Fruit fly (Drosophila melanogaster) whole organism, embryonic: ENCODE data around the gene Dfd.

Experiments
- B-H2 ChIP-seq: fragments of 200-800 bp; sonication (Bioruptor generic); optimal IDR thresholded peaks from 2 replicates; lab custom pipeline; 2018; ENCODE audit warnings: missing biosample characterization, mild to moderate bottlenecking, missing genetic modification characterization
- CG11695 ChIP-seq: fragments of 200-800 bp; sonication (Bioruptor generic); IDR thresholded peaks from 3 replicates; pipeline ENCODE4 v1.3.6; 2022; ENCODE audit warnings: missing biosample characterization, missing genetic modification characterization
- CG12299 ChIP-seq: fragments of 200-800 bp; sonication (Bioruptor generic); optimal IDR thresholded peaks from 2 replicates; lab custom pipeline; 2018; ENCODE audit warnings: missing biosample characterization, mild to moderate bottlenecking, missing genetic modification characterization
- CG12744 ChIP-seq: fragments of 200-800 bp; sonication (Bioruptor generic); optimal IDR thresholded peaks from 2 replicates; lab custom pipeline; 2016; ENCODE audit warnings: missing biosample characterization, missing genetic modification characterization
- CG13123 ChIP-seq: fragments of 200-800 bp; sonication (Bioruptor generic); optimal IDR thresholded peaks from 2 replicates; lab custom pipeline; 2016; ENCODE audit warnings: missing biosample characterization, missing genetic modification characterization
- CG13296 ChIP-seq: fragments of 200-800 bp; sonication (Bioruptor generic); optimal IDR thresholded peaks from 3 replicates; lab custom pipeline; 2018; ENCODE audit warnings: missing biosample characterization, mild to moderate bottlenecking, missing genetic modification characterization
- CG13894 ChIP-seq: fragments of 200-800 bp; sonication (Bioruptor generic); optimal IDR thresholded peaks from 3 replicates; lab custom pipeline; 2018; ENCODE audit warnings: missing biosample characterization, mild to moderate bottlenecking, missing genetic modification characterization, moderate library complexity
- CG15073 ChIP-seq: fragments of 200-800 bp; sonication (Bioruptor generic); optimal IDR thresholded peaks from 2 replicates; lab custom pipeline; 2016; ENCODE audit warnings: missing biosample characterization, missing genetic modification characterization
- CG1603 ChIP-seq: fragments of 200-800 bp; sonication (Bioruptor generic); optimal IDR thresholded peaks from 2 replicates; lab custom pipeline; 2019; ENCODE audit warnings: missing biosample characterization, mild to moderate bottlenecking, missing genetic modification characterization, moderate library complexity
- CG17612 ChIP-seq: fragments of 200-800 bp; sonication (Bioruptor generic); IDR thresholded peaks from 2 replicates; pipeline ENCODE4 v1.3.6; 2022; ENCODE audit warnings: missing biosample characterization, missing genetic modification characterization
- CG18262 ChIP-seq: fragments of 200-800 bp; optimal IDR thresholded peaks from 3 replicates; lab custom pipeline; 2019; ENCODE audit warnings: missing biosample characterization, mild to moderate bottlenecking, missing genetic modification characterization, moderate library complexity
- CG18619 ChIP-seq: fragments of 200-800 bp; sonication (Bioruptor generic); optimal IDR thresholded peaks from 3 replicates; lab custom pipeline; 2017; ENCODE audit warnings: missing biosample characterization, mild to moderate bottlenecking, missing genetic modification characterization
- CG32767 ChIP-seq: fragments of 200-800 bp; sonication (Bioruptor generic); IDR thresholded peaks from 2 replicates; pipeline ENCODE4 v1.3.6; 2022; ENCODE audit warnings: missing biosample characterization, missing genetic modification characterization
- CG3407 ChIP-seq: fragments of 200-800 bp; sonication (Bioruptor generic); optimal IDR thresholded peaks from 2 replicates; lab custom pipeline; 2018; ENCODE audit warnings: missing biosample characterization, mild to moderate bottlenecking, missing genetic modification characterization
- CG42726 ChIP-seq: fragments of 200-800 bp; sonication (Bioruptor generic); IDR thresholded peaks from 2 replicates; pipeline ENCODE4 v1.3.6; 2022; ENCODE audit warnings: missing biosample characterization, missing genetic modification characterization; ENCODE audit not compliant: partially characterized antibody
- CG4617 ChIP-seq: fragments of 200-800 bp; sonication (Bioruptor generic); optimal IDR thresholded peaks from 3 replicates; lab custom pipeline; 2016; ENCODE audit warnings: missing biosample characterization, missing genetic modification characterization, borderline replicate concordance
- CG9437 ChIP-seq: fragments of 200-800 bp; sonication (Bioruptor generic); optimal IDR thresholded peaks from 2 replicates; lab custom pipeline; 2018; ENCODE audit warnings: missing biosample characterization, mild to moderate bottlenecking, missing genetic modification characterization
- CG9609 ChIP-seq: fragments of 200-800 bp; sonication (Bioruptor generic); optimal IDR thresholded peaks from 3 replicates; lab custom pipeline; 2016; ENCODE audit warnings: missing biosample characterization, missing genetic modification characterization
- D ChIP-seq, 2 experiments: fragments of 200-800 bp in 1 of 2; fragments of >200 bp in 1 of 2; sonication (Bioruptor generic) in 1 of 2; optimal IDR thresholded peaks; 2 replicates in 1 of 2; 3 replicates in 1 of 2; lab custom pipeline; 2017; ENCODE audit warnings: mild to moderate bottlenecking in 1 of 2, missing biosample characterization in 1 of 2, missing genetic modification characterization in 1 of 2, missing genetic modification reagents in 1 of 2
- ERR ChIP-seq: fragments of 200-800 bp; sonication (Bioruptor generic); optimal IDR thresholded peaks from 2 replicates; lab custom pipeline; 2016; ENCODE audit warnings: missing biosample characterization, missing genetic modification characterization
- Fer1 ChIP-seq: fragments of 200-800 bp; sonication (Bioruptor generic); optimal IDR thresholded peaks from 2 replicates; lab custom pipeline; 2017; ENCODE audit warnings: missing biosample characterization, mild to moderate bottlenecking, missing genetic modification characterization
- Hsf ChIP-seq: fragments of 200-800 bp; sonication (Bioruptor generic); optimal IDR thresholded peaks from 3 replicates; lab custom pipeline; 2016; ENCODE audit warnings: missing biosample characterization, missing genetic modification characterization
- MBD-R2 ChIP-seq: fragments of 200-800 bp; sonication (Bioruptor generic); IDR thresholded peaks from 2 replicates; pipeline ENCODE4 v1.3.6; 2022; ENCODE audit warnings: missing biosample characterization, missing genetic modification characterization
- Meics ChIP-seq: fragments of 200-800 bp; sonication (Bioruptor generic); optimal IDR thresholded peaks from 2 replicates; lab custom pipeline; 2017; ENCODE audit warnings: missing biosample characterization, mild to moderate bottlenecking, missing genetic modification characterization
- Nf-YC ChIP-seq: fragments of 200-800 bp; optimal IDR thresholded peaks from 3 replicates; lab custom pipeline; 2019; ENCODE audit warnings: missing biosample characterization, mild to moderate bottlenecking, missing genetic modification characterization, moderate library complexity
- NfI ChIP-seq: fragments of 200-800 bp; sonication (Bioruptor generic); optimal IDR thresholded peaks from 3 replicates; lab custom pipeline; 2018; ENCODE audit warnings: missing biosample characterization, mild to moderate bottlenecking, missing genetic modification characterization, moderate library complexity
- Sox100B ChIP-seq: fragments of 200-800 bp; sonication (Bioruptor generic); optimal IDR thresholded peaks from 3 replicates; lab custom pipeline; 2018; ENCODE audit warnings: missing biosample characterization, mild to moderate bottlenecking, missing genetic modification characterization
- Sry-β ChIP-seq: fragments of 200-800 bp; sonication (Bioruptor generic); optimal IDR thresholded peaks from 2 replicates; lab custom pipeline; 2018; ENCODE audit warnings: missing biosample characterization, mild to moderate bottlenecking, missing genetic modification characterization, moderate library complexity
- Ssrp ChIP-seq: fragments of 200-800 bp; sonication (Bioruptor generic); optimal IDR thresholded peaks from 2 replicates; lab custom pipeline; 2018; ENCODE audit warnings: missing biosample characterization, mild to moderate bottlenecking, missing genetic modification characterization, moderate library complexity
- amos ChIP-seq: fragments of 200-800 bp; sonication (Bioruptor generic); IDR thresholded peaks from 2 replicates; pipeline ENCODE4 v1.3.6; 2022; ENCODE audit warnings: missing biosample characterization, missing genetic modification characterization; ENCODE audit not compliant: partially characterized antibody
- br ChIP-seq: fragments of >200 bp; optimal IDR thresholded peaks from 2 replicates; lab custom pipeline; 2017
- caup ChIP-seq: fragments of 200-800 bp; sonication (Bioruptor generic); optimal IDR thresholded peaks from 3 replicates; lab custom pipeline; 2017; ENCODE audit warnings: missing biosample characterization, mild to moderate bottlenecking, missing genetic modification characterization, moderate library complexity; ENCODE audit not compliant: severe bottlenecking
- cwo ChIP-seq: fragments of 200-800 bp; sonication (Bioruptor generic); optimal IDR thresholded peaks from 3 replicates; lab custom pipeline; 2017; ENCODE audit warnings: missing biosample characterization, missing genetic modification characterization, mild to moderate bottlenecking, moderate library complexity, missing genetic modification reagents
- ewg ChIP-seq: fragments of 200-800 bp; sonication (Bioruptor generic); optimal IDR thresholded peaks from 3 replicates; lab custom pipeline; 2017; ENCODE audit warnings: mild to moderate bottlenecking, missing biosample characterization, missing genetic modification reagents, missing genetic modification characterization
- eyg ChIP-seq: fragments of 200-800 bp; sonication (Bioruptor generic); optimal IDR thresholded peaks from 3 replicates; lab custom pipeline; 2016; ENCODE audit warnings: missing biosample characterization, missing genetic modification characterization
- gce ChIP-seq: fragments of 200-800 bp; sonication (Bioruptor generic); IDR thresholded peaks from 3 replicates; pipeline ENCODE4 v1.3.6; 2022; ENCODE audit warnings: missing biosample characterization, missing genetic modification characterization
- hbn ChIP-seq: fragments of 200-800 bp; sonication (Bioruptor generic); IDR thresholded peaks from 2 replicates; pipeline ENCODE4 v1.3.6; 2022; ENCODE audit warnings: missing biosample characterization, missing genetic modification characterization; ENCODE audit not compliant: partially characterized antibody
- hth ChIP-seq: fragments of >200 bp; optimal IDR thresholded peaks from 2 replicates; lab custom pipeline; 2017; ENCODE audit warnings: inconsistent platforms
- ind ChIP-seq: fragments of 200-800 bp; sonication (Bioruptor generic); optimal IDR thresholded peaks from 3 replicates; lab custom pipeline; 2016; ENCODE audit warnings: missing biosample characterization, missing genetic modification characterization
- lmd ChIP-seq: fragments of 200-800 bp; sonication (Bioruptor generic); IDR thresholded peaks from 2 replicates; pipeline ENCODE4 v1.3.6; 2022; ENCODE audit warnings: missing biosample characterization, missing genetic modification characterization
- ranshi ChIP-seq: fragments of 200-800 bp; sonication (Bioruptor generic); IDR thresholded peaks from 2 replicates; pipeline ENCODE4 v1.3.6; 2022; ENCODE audit warnings: missing biosample characterization, missing genetic modification characterization
- sd ChIP-seq: fragments of 200-800 bp; sonication (Bioruptor generic); optimal IDR thresholded peaks from 3 replicates; lab custom pipeline; 2018; ENCODE audit warnings: missing biosample characterization, mild to moderate bottlenecking, missing genetic modification characterization, moderate library complexity
- sim ChIP-seq: fragments of 200-800 bp; sonication (Bioruptor generic); IDR thresholded peaks from 2 replicates; pipeline ENCODE4 v1.3.6; 2022; ENCODE audit warnings: missing biosample characterization, missing genetic modification characterization
- sr ChIP-seq: fragments of 200-800 bp; sonication (Bioruptor generic); IDR thresholded peaks from 3 replicates; pipeline ENCODE4 v1.3.6; 2022; ENCODE audit warnings: missing biosample characterization, missing genetic modification characterization
- stc ChIP-seq: fragments of 200-800 bp; sonication (Bioruptor generic); IDR thresholded peaks from 2 replicates; pipeline ENCODE4 v1.3.6; 2022; ENCODE audit warnings: missing biosample characterization, missing genetic modification characterization
- tio ChIP-seq: fragments of 200-800 bp; sonication (Bioruptor generic); optimal IDR thresholded peaks from 2 replicates; lab custom pipeline; 2017; ENCODE audit warnings: missing biosample characterization, missing genetic modification characterization, inconsistent platforms
- trem ChIP-seq: fragments of 200-800 bp; optimal IDR thresholded peaks from 3 replicates; lab custom pipeline; 2019; ENCODE audit warnings: missing biosample characterization, mild to moderate bottlenecking, missing genetic modification characterization, moderate library complexity
- tup ChIP-seq: fragments of 200-800 bp; sonication (Bioruptor generic); optimal IDR thresholded peaks from 2 replicates; lab custom pipeline; 2016; ENCODE audit warnings: missing biosample characterization, mild to moderate bottlenecking, missing genetic modification characterization, moderate library complexity
- unpg ChIP-seq: fragments of 200-800 bp; sonication (Bioruptor generic); optimal IDR thresholded peaks from 3 replicates; lab custom pipeline; 2018; ENCODE audit warnings: missing biosample characterization, mild to moderate bottlenecking, missing genetic modification characterization, moderate library complexity
- zfh1 ChIP-seq: fragments of 200-800 bp; sonication (Bioruptor generic); IDR thresholded peaks from 3 replicates; pipeline ENCODE4 v1.3.6; 2022; ENCODE audit warnings: missing biosample characterization, missing genetic modification characterization

Gene Dfd

dm6 chr3R:6759419-6759818 lies 32.2 kb upstream of the Dfd start, which contains the start of gene bcd (continued):
- TF ChIP-seq CG11695 (GFP tag; lab: Robert Waterston, UW) (peak; percentile 19; the same call in 1 of the 3 replicates), D (optimal IDR thresholded peaks at IDR 0.05; lab: Kevin White, UChicago) (no peak), D (GFP tag; optimal IDR thresholded peaks at IDR 0.05; lab: Kevin White, UChicago) (peak; percentile 35), amos (GFP tag; lab: Robert Waterston, UW) (peak; percentile 57), Fer1 (GFP tag; lab: Kevin White, UChicago) (no peak), Sox100B (GFP tag; lab: Kevin White, UChicago) (peak; percentile 43), CG13894 (no peak), CG17612 (GFP tag; lab: Robert Waterston, UW) (peak; percentile 44; the same call in 1 of the 2 replicates), CG12299 (peak; percentile 19), CG4617 (GFP tag; lab: Kevin White, UChicago) (peak; percentile 57), CG18262 (tag; lab: Kevin White, UChicago) (peak; percentile 66), cwo (GFP tag; lab: Kevin White, UChicago) (no peak), CG13296 (GFP tag; lab: Kevin White, UChicago) (no peak), ind (GFP tag; lab: Kevin White, UChicago) (peak; percentile 75), Ssrp (tag; lab: Kevin White, UChicago) (peak; percentile 57), CG1603 (tag; lab: Kevin White, UChicago) (peak; percentile 76), tup (no peak), Hsf (GFP tag; lab: Kevin White, UChicago) (peak; percentile 83), CG42726 (GFP tag; lab: Robert Waterston, UW) (peak; percentile 75), B-H2 (GFP tag; lab: Kevin White, UChicago) (no peak), CG9437 (GFP tag; lab: Kevin White, UChicago) (peak; percentile 23), ewg (GFP tag; lab: Kevin White, UChicago) (peak; percentile 50), Nf-YC (peak; percentile 45), unpg (GFP tag; lab: Kevin White, UChicago) (peak; percentile 72), hth (no peak), sd (tag; lab: Kevin White, UChicago) (no peak), CG32767 (GFP tag; lab: Robert Waterston, UW) (peak; percentile 75), caup (peak; percentile 60), ranshi (GFP tag; lab: Robert Waterston, UW) (peak; percentile 73), zfh1 (GFP tag; lab: Robert Waterston, UW) (peak; percentile 91), CG12744 (peak; percentile 61), stc (GFP tag; lab: Robert Waterston, UW) (0 out of 2 replicates have a peak, but pooled peaks have one; percentile 27), ERR (GFP tag; lab: Kevin White, UChicago) (peak; percentile 21), br (no peak), CG15073 (GFP tag; lab: Kevin White, UChicago) (peak; percentile 57), sr (peak; percentile 40; the same call in 1 of the 3 replicates), CG13123 (GFP tag; lab: Kevin White, UChicago) (peak; percentile 46), Meics (peak; percentile 60), trem (tag; lab: Kevin White, UChicago) (peak; percentile 72), CG9609 (GFP tag; lab: Kevin White, UChicago) (peak; percentile 80), lmd (peak; percentile 75), NfI (GFP tag; lab: Kevin White, UChicago) (peak; percentile 80), gce (GFP tag; lab: Robert Waterston, UW) (peak; percentile 78; the same call in 1 of the 3 replicates), MBD-R2 (GFP tag; lab: Robert Waterston, UW) (peak; percentile 53), hbn (0 out of 2 replicates have a peak, but pooled peaks have one; percentile 43), CG18619 (GFP tag; lab: Kevin White, UChicago) (peak; percentile 26), eyg (GFP tag; lab: Kevin White, UChicago) (no peak), sim (GFP tag; lab: Robert Waterston, UW) (0 out of 2 replicates have a peak, but pooled peaks have one; percentile 4), CG3407 (peak; percentile 56), tio (GFP tag; lab: Kevin White, UChicago) (peak; percentile 71), Sry-β (GFP tag; lab: Kevin White, UChicago) (no peak)
